Worm (Caenorhabditis elegans): Measurements from ENCODE around the gene F13A2.5.

F13A2.5 gene

DNA sequence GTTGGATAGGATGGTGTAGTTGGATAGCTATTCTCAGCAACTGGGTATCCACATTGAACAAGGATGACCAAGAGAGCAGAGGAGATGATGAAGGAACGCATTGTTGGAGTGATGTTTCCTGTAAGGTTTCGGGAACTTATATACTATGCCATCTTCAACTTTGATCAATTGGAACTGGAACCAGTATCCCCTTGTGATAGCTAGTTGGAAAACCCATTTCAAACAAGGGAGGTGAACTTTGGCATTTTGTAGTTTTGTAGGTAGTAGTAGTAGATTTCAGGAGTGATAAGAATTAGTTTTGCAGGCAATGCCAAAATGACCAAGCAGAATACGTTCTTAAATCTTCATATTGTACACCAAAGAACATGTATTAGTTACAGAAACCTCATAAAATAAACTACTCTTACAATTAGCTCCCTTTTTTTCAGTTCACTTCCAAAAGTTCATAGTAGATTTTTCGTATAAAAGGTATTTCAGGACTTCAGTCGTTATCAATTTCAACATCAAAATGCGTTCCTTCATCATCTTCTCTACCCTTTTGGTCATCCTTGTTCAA, 18.1 kb upstream of the F13A2.5 start, which contains the start of the genes Y47D7A.7 and Y47D7A.2:
Gene Y47D7A.7, minus strand, starts transcription at position 101 of the 556 bp plus-strand sequence.
Gene Y47D7A.2, plus strand, starts transcription at position 506 of the 556 bp plus-strand sequence.
- TF ChIP-seq dao-5 (tag; optimal IDR thresholded peaks at IDR 0.05) (no peak), him-1 (tag; optimal IDR thresholded peaks at IDR 0.05) (no peak), W03F9.2 (tag; optimal IDR thresholded peaks at IDR 0.05) (no peak)

DNA sequence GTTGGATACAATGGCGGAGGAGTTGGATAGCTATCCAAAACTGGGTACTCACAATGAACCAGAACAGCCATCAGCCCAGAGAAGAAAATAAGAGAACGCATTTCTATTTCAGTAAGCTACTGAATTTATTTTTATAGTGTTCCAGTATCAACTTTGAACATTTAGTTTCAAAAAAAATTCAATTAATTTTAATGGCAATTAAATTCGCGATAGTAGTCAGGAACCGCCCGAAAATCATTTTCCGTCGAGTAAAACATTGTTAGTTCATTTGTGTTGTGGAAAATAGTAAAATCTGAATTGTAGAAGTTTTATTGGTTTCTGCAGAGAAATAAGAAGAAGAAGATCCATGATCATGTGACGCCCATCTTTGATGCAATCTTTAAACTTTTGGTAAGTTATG, 16.4 kb upstream of the F13A2.5 start, which contains the start of gene Y47D7A.6:
Gene Y47D7A.6, minus strand, starts transcription at position 101 of the 400 bp plus-strand sequence.
- TF ChIP-seq him-1 (tag; optimal IDR thresholded peaks at IDR 0.05) (no peak), W03F9.2 (tag; optimal IDR thresholded peaks at IDR 0.05) (no peak), dao-5 (tag; optimal IDR thresholded peaks at IDR 0.05) (no peak)

DNA sequence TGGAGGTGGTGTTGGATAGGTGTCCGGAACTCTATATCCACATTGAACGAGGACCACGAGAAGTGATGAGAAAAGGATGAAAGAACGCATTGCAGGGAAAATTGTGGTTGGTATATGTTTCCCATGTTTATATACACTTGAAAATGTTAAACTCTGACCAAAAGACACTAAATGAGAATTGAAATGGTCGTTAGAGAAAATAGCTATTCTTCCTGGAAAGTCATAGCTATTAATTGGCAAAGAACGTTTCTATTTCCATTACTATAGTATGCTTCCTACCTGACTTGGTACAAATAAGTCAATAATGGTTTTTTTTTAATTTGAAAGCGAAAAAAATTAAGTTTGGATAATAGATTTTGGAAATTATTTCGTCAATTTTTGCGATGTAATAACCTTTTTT, 14.9 kb upstream of the F13A2.5 start, which contains the start of gene Y47D7A.18:
Gene Y47D7A.18, minus strand, starts transcription at position 101 of the 400 bp plus-strand sequence.
- TF ChIP-seq W03F9.2 (tag; optimal IDR thresholded peaks at IDR 0.05) (no peak), dao-5 (tag; optimal IDR thresholded peaks at IDR 0.05) (no peak), him-1 (tag; optimal IDR thresholded peaks at IDR 0.05) (no peak)

DNA sequence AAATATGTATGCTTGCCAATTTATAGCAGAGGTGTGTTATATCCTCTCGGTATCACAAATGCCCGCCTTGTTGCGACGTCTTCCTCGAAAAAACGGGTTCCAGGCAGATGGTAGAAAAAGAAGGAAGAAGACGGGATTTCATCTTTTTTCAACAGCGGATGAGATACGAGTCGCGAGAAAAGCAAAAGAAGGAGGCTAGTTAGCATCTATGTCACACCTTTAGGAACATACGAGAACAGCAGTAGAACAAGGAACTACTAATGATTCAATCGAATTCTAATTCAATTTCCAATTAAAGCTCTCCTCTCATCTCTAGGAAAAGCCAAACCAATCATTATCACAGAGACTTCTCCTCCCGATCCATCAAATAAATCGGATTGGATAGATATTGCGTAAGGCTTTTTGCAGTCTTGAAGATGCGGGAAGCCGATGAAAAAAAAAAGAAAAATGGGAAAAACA, 12.9 kb upstream of the F13A2.5 start, which contains the start of gene grl-5:
Gene grl-5, minus strand, starts transcription at position 51 of the 459 bp plus-strand sequence.
- no peak for TF ChIP-seq dao-5 (tag; optimal IDR thresholded peaks at IDR 0.05)
- TF ChIP-seq him-1 (tag; optimal IDR thresholded peaks at IDR 0.05) = no peak
- no peak for TF ChIP-seq W03F9.2 (tag; optimal IDR thresholded peaks at IDR 0.05)

DNA sequence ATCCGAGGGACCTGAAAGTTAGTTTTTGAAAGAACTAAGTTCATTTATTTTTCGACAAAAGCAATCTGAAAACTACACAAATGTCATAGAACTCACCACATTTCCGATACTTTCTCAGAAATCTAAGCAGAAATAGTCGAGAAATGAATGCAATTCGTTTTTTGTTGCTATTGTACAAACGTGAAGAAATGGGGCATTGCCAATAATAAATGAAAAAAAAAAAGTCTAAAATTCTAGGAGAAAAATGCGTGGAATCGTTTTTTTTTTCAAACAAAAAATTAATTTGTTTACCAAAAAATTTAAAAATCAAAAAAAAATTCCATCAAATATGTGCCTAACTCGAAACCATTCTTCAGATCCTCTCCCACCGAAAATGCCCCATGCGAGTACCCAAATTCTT, 9.9 kb upstream of the F13A2.5 start, which contains the start of gene Y47D7A.17:
Gene Y47D7A.17, minus strand, starts transcription at position 101 of the 400 bp plus-strand sequence.
- TF ChIP-seq W03F9.2 (tag; optimal IDR thresholded peaks at IDR 0.05) (no peak), dao-5 (tag; optimal IDR thresholded peaks at IDR 0.05) (no peak), him-1 (tag; optimal IDR thresholded peaks at IDR 0.05) (no peak)

DNA sequence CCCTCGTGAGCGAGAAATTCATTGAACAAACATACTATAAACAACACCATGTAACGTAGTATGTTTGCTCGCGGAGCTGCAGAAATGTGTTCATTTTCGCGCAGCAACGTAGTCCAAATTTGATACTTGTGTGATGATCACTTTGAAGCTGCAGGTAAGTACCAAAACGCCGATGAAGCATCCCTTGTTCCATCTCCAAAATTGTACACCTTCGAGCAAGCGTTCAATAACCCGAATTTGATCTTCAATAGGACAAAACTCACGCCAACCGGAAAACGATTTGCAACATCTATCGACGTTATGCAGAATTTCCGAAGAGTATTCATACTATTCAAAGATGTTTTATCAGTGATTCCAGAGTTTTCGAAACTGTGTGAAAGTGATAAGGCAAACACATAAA, 8.9 kb upstream of the F13A2.5 start, which contains the start of gene Y47D7A.3:
Gene Y47D7A.3, plus strand, starts transcription at position 301 of the 400 bp plus-strand sequence.
- no peak for TF ChIP-seq W03F9.2 (tag; optimal IDR thresholded peaks at IDR 0.05)
- TF ChIP-seq dao-5 (tag; optimal IDR thresholded peaks at IDR 0.05) = no peak
- no peak for TF ChIP-seq him-1 (tag; optimal IDR thresholded peaks at IDR 0.05)

DNA sequence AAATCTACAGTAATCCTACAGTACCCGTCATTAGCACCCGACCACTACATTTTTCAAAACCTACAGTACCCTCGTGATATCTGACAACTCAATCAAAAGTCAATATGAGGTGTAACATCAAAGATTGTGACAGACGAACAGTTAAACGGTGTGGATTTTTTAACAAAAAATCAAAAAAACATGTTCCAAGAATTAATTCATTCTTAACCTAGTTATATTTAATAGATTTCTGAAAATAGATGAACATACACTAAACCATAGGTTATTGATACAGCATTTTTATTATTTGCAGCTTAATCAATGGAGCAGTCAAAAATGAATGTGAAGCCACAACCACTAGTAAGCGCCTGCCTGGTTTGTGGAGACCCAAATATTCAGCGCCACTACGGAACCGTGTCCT, 5.8 kb upstream of the F13A2.5 start, which contains the start of gene nhr-118:
Gene nhr-118, plus strand, starts transcription at position 301 of the 400 bp plus-strand sequence.
- TF ChIP-seq W03F9.2 (tag; optimal IDR thresholded peaks at IDR 0.05) (no peak), him-1 (tag; optimal IDR thresholded peaks at IDR 0.05) (no peak), dao-5 (tag; optimal IDR thresholded peaks at IDR 0.05) (no peak)

DNA sequence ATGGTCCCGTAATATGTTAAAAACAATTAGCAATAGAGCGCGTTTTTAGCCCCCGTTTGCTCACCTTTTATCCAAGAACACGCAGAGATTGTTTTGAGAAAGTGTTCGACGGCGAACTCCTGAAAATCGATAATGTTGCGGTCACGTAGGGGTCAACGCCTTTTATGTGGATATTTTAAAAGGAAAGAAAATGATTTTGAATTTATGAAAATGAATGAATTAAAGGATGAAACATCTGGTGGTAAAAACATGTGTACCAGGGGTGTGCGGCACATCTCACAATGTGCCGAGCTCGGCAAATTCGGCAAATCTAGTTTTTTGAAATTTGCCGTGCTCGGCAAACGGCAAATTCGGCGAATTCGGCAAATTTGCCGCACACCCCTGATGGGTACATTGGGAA, 1.6 kb downstream of the F13A2.5 start, which contains the start of gene F13A2.4:
Gene F13A2.4, minus strand, starts transcription at position 101 of the 400 bp plus-strand sequence.
- TF ChIP-seq him-1 (tag; optimal IDR thresholded peaks at IDR 0.05) = no peak
- TF ChIP-seq W03F9.2 (tag; optimal IDR thresholded peaks at IDR 0.05) = no peak
- TF ChIP-seq dao-5 (tag; optimal IDR thresholded peaks at IDR 0.05) = no peak

DNA sequence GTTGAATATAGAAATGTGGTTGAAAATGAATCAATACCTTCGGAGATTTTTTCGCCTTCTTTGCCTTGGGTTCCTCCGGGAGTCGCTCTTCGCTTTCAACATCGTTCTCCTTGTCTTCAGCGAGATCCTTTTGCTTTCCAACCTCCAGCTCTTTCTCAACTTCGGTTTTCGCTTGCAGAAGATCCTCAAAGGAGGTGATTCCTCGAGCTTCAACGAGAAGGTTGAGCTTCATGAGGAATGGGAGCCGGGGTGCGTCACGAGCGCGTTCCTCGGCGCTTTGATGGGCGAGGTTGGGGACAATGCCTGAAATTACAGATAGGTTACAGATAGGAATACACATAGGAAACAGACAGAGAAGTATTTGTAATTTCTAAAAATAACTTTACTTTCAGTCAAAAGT, 2.9 kb downstream of the F13A2.5 start:
- TF ChIP-seq him-1 (tag; optimal IDR thresholded peaks at IDR 0.05) (no peak), dao-5 (tag; optimal IDR thresholded peaks at IDR 0.05) (no peak)

DNA sequence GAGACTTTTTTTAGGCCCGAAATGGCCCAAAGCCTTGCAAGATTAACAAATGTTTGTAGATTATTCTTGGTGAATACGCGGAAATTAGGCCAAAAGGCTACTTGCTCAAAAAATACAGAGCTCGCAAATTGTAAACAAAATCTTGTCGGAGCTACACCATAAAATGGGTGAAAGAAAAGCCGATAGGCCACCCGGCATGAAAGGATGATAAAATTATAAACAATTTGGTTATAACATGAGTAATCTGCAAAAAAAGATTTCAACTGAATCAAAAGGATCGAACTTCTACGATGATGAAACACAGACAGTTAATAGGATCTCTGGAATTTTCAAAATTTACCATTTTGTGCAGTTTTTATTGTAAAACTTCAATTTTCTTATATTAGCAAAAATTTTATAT, 3.6 kb downstream of the F13A2.5 start:
- TF ChIP-seq W03F9.2 (tag; optimal IDR thresholded peaks at IDR 0.05) = no peak
- no peak for TF ChIP-seq dao-5 (tag; optimal IDR thresholded peaks at IDR 0.05)
- no peak for TF ChIP-seq him-1 (tag; optimal IDR thresholded peaks at IDR 0.05)

DNA sequence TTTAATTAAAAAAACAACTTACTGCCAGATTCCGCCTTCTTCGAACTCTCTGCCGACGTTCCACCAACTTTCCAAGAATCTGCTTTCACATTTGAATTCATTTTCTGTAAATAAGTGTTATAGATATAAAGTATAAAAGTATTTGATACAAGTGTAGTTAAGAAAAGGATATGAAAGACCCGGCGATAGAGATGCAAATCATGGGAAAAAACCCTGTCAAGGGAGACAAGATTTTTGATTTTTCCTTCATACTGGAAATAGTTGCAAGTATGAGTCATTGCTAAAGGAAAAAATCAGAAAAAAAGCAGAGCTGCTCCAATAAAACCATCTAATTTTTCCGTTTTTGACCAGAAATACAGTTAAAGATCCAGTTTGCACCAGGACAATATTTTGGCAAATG, 5.5 kb downstream of the F13A2.5 start, which contains the start of gene F13A2.3:
Gene F13A2.3, minus strand, starts transcription at position 101 of the 400 bp plus-strand sequence.
- TF ChIP-seq him-1 (tag; optimal IDR thresholded peaks at IDR 0.05) = no peak

DNA sequence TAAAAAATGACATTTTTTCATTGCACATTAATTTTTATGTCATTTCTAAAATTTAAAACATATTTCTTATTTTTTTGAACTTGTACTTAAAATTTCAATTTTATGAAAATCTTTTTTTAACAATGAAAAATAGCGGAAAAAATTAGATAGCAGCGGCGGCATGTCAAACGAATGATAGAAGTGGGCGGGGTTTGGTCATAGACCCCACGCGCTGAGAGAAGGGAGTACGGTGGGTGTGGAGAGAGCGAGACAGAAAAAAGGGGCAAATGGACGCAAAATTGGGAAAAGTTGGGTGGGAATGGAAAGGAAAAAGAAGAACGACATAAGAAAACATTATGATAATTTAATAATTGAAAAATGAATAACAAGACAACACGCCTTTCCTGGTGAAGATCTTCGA, 13.8 kb downstream of the F13A2.5 start:
- TF ChIP-seq dao-5 (tag; optimal IDR thresholded peaks at IDR 0.05) (no peak), him-1 (tag; optimal IDR thresholded peaks at IDR 0.05) (no peak), W03F9.2 (tag; optimal IDR thresholded peaks at IDR 0.05) (no peak)

DNA sequence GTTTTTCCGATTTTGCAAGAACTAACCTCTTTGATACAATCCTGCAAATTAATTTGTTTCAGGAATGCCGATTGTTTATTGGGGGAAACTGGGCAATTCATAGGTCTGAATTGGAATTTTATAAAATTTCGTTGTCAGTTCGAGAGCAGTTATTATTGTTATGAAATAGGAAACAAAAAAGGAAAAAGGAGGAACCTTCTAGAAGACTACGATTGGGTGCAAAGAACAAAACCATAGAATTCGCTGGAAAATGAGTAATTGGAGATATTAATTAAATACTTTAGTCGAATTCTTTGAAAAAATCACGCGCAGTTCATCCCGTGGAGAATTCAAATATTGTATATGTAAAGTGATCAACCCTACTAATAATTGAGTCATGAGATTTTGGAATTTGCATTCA, 14.4 kb downstream of the F13A2.5 start, which contains the start of gene F13A2.9:
Gene F13A2.9, minus strand, starts transcription at position 101 of the 400 bp plus-strand sequence.
- TF ChIP-seq him-1 (tag; optimal IDR thresholded peaks at IDR 0.05) (no peak), dao-5 (tag; optimal IDR thresholded peaks at IDR 0.05) (no peak), W03F9.2 (tag; optimal IDR thresholded peaks at IDR 0.05) (no peak)

DNA sequence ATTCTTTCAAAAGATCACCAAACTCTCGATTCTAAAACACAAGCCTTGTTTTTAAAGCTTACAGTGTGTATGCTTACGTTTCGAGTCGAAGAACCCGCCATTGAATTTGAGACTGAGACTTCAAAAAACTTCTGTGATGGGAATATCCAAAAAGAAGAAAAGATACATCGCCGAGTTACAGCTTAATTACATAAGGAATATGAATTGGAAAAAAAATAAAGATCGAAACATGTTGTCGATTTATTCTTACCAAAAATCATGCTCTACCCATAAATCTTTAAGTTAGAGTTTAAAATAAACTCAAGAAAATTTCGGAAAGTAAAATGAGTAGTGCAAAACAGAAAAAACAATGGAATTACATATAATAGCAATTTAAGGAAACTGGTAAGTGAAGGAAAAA, 15.6 kb downstream of the F13A2.5 start, which contains the start of gene F13A2.10:
Gene F13A2.10, minus strand, starts transcription at position 101 of the 400 bp plus-strand sequence.
- TF ChIP-seq W03F9.2 (tag; optimal IDR thresholded peaks at IDR 0.05) (no peak), him-1 (tag; optimal IDR thresholded peaks at IDR 0.05) (no peak), dao-5 (tag; optimal IDR thresholded peaks at IDR 0.05) (no peak)
